Fruit fly (Drosophila melanogaster) whole organism, adult: ENCODE results near the gene CG18731.

Experiments
- CG12768 ChIP-seq: fragments of 200-800 bp; sonication (Bioruptor generic); optimal IDR thresholded peaks from 2 replicates; lab custom pipeline; 2017; ENCODE audit warnings: missing biosample characterization, missing genetic modification characterization, mild to moderate bottlenecking, moderate library complexity, missing genetic modification reagents
- CG14711 ChIP-seq: fragments of 200-800 bp; sonication (Bioruptor generic); optimal IDR thresholded peaks from 2 replicates; lab custom pipeline; 2018; ENCODE audit warnings: missing biosample characterization, mild to moderate bottlenecking, missing genetic modification characterization, moderate library complexity
- CG1620 ChIP-seq: fragments of 200-800 bp; sonication (Bioruptor generic); optimal IDR thresholded peaks from 2 replicates; lab custom pipeline; 2016; ENCODE audit warnings: missing biosample characterization, missing genetic modification characterization
- CG33017 ChIP-seq: fragments of 200-800 bp; sonication (Bioruptor generic); optimal IDR thresholded peaks from 2 replicates; lab custom pipeline; 2018; ENCODE audit warnings: missing biosample characterization, mild to moderate bottlenecking, missing genetic modification characterization, moderate library complexity
- CG5204 ChIP-seq: fragments of 200-800 bp; sonication (Bioruptor generic); optimal IDR thresholded peaks from 2 replicates; lab custom pipeline; 2016; ENCODE audit warnings: missing biosample characterization, missing genetic modification characterization
- Crg-1 ChIP-seq: fragments of 200-800 bp; sonication (Bioruptor generic); optimal IDR thresholded peaks from 2 replicates; lab custom pipeline; 2016; ENCODE audit warnings: missing biosample characterization, missing genetic modification characterization
- Hr96 ChIP-seq: fragments of 200-800 bp; sonication (Bioruptor generic); optimal IDR thresholded peaks from 2 replicates; lab custom pipeline; 2016; ENCODE audit warnings: missing biosample characterization, missing genetic modification characterization
- Mnt ChIP-seq: fragments of 200-800 bp; sonication (Bioruptor generic); optimal IDR thresholded peaks from 2 replicates; lab custom pipeline; 2016; ENCODE audit warnings: missing biosample characterization, mild to moderate bottlenecking, missing genetic modification characterization
- cic ChIP-seq: fragments of 200-800 bp; sonication (Bioruptor generic); optimal IDR thresholded peaks from 2 replicates; lab custom pipeline; 2017; ENCODE audit warnings: missing biosample characterization, mild to moderate bottlenecking, missing genetic modification characterization, moderate library complexity
- pad ChIP-seq: fragments of 200-800 bp; sonication (Bioruptor generic); optimal IDR thresholded peaks from 3 replicates; lab custom pipeline; 2017; ENCODE audit warnings: missing biosample characterization, missing genetic modification characterization, mild to moderate bottlenecking, moderate library complexity, missing genetic modification reagents

CG18731 gene

dm6 chr3R:29774360-29775193 is 49.8 kb downstream of the CG18731 start:
- TF ChIP-seq CG33017 (no peak), CG5204 (GFP tag; lab: Kevin White, UChicago) (no peak), Mnt (GFP tag; lab: Kevin White, UChicago) (peak; percentile 62), CG1620 (GFP tag; lab: Kevin White, UChicago) (no peak), Crg-1 (GFP tag; lab: Kevin White, UChicago) (peak; percentile 38), Hr96 (no peak), CG14711 (tag; lab: Kevin White, UChicago) (peak; percentile 68), CG12768 (GFP tag; lab: Kevin White, UChicago) (peak; percentile 8), cic (GFP tag; lab: Kevin White, UChicago) (peak; percentile 58), pad (no peak)
